Worm (Caenorhabditis elegans) whole organism, dauer: Measurements from ENCODE around the gene F46B3.16.

ENCODE experiments used
- unc-62 ChIP-seq: sonication (generic microtip); optimal IDR thresholded peaks from 2 replicates; lab custom pipeline; 2017; ENCODE audit warnings: missing biosample characterization, missing genetic modification reagents, missing genetic modification characterization

The F46B3.16 gene

ce11 chrV:20633619-20634018 lies 811 bp upstream of the F46B3.16 start, which contains the start of gene F46B3.15:
F46B3.15 (minus strand) TSS chrV:20633719.
- no peak for TF ChIP-seq unc-62 (GFP tag; lab: Kevin White, UChicago)

ce11 chrV:20636855-20637254 lies 2.4 kb downstream of the F46B3.16 start, which contains the start of gene ttr-13:
ttr-13 (minus strand) TSS chrV:20636955.
- TF ChIP-seq unc-62 (GFP tag; lab: Kevin White, UChicago), result no peak

ce11 chrV:20638344-20638743 lies 3.9 kb downstream of the F46B3.16 start, which contains the start of gene Y44A6B.3:
Y44A6B.3 (minus strand) TSS chrV:20638444.
- TF ChIP-seq unc-62 (GFP tag; lab: Kevin White, UChicago), result no peak

- TF ChIP-seq unc-62 (GFP tag; lab: Kevin White, UChicago), result no peak
Measured at ce11 chrV:20639294-20639693, 4.9 kb downstream of the F46B3.16 start, which contains the start of gene srxa-14. srxa-14 (plus strand) TSS chrV:20639594.

ce11 chrV:20641896-20642295 lies 7.5 kb downstream of the F46B3.16 start, which contains the start of gene srxa-15:
srxa-15 (plus strand) TSS chrV:20642196.
- TF ChIP-seq unc-62 (GFP tag; lab: Kevin White, UChicago), result no peak

ce11 chrV:20645479-20645878 lies 11.0 kb downstream of the F46B3.16 start:
- TF ChIP-seq unc-62 (GFP tag; lab: Kevin White, UChicago), result no peak

- TF ChIP-seq unc-62 (GFP tag; lab: Kevin White, UChicago), result no peak
Measured at ce11 chrV:20648868-20649267, 14.4 kb downstream of the F46B3.16 start.

- TF ChIP-seq unc-62 (GFP tag; lab: Kevin White, UChicago), result no peak
Measured at ce11 chrV:20651923-20652322, 17.5 kb downstream of the F46B3.16 start.

- TF ChIP-seq unc-62 (GFP tag; lab: Kevin White, UChicago), result no peak
Measured at ce11 chrV:20654350-20654749, 19.9 kb downstream of the F46B3.16 start, which contains the start of gene mnr-1. mnr-1 (plus strand) TSS chrV:20654650.

ce11 chrV:20655174-20655573 lies 20.7 kb downstream of the F46B3.16 start:
- no peak for TF ChIP-seq unc-62 (GFP tag; lab: Kevin White, UChicago)

ce11 chrV:20656626-20657025 lies 22.2 kb downstream of the F46B3.16 start:
- TF ChIP-seq unc-62 (GFP tag; lab: Kevin White, UChicago), result no peak

ce11 chrV:20660025-20660424 lies 25.6 kb downstream of the F46B3.16 start, which contains the start of gene W01F3.2:
W01F3.2 (plus strand) TSS chrV:20660325.
- no peak for TF ChIP-seq unc-62 (GFP tag; lab: Kevin White, UChicago)

ce11 chrV:20662474-20662873 lies 28.0 kb downstream of the F46B3.16 start:
- TF ChIP-seq unc-62 (GFP tag; lab: Kevin White, UChicago), result no peak

- no peak for TF ChIP-seq unc-62 (GFP tag; lab: Kevin White, UChicago)
Measured at ce11 chrV:20663736-20664135, 29.3 kb downstream of the F46B3.16 start.

ce11 chrV:20664930-20665329 lies 30.5 kb downstream of the F46B3.16 start:
- no peak for TF ChIP-seq unc-62 (GFP tag; lab: Kevin White, UChicago)

ce11 chrV:20666905-20667304 lies 32.5 kb downstream of the F46B3.16 start, which contains the start of gene mlt-11:
mlt-11 (plus strand) TSS chrV:20667205.
- no peak for TF ChIP-seq unc-62 (GFP tag; lab: Kevin White, UChicago)

ce11 chrV:20670625-20671024 lies 36.2 kb downstream of the F46B3.16 start:
- TF ChIP-seq unc-62 (GFP tag; lab: Kevin White, UChicago), result no peak
